Fruit fly (Drosophila melanogaster): ENCODE measurements around the gene CG13310.

The CG13310 gene

DNA sequence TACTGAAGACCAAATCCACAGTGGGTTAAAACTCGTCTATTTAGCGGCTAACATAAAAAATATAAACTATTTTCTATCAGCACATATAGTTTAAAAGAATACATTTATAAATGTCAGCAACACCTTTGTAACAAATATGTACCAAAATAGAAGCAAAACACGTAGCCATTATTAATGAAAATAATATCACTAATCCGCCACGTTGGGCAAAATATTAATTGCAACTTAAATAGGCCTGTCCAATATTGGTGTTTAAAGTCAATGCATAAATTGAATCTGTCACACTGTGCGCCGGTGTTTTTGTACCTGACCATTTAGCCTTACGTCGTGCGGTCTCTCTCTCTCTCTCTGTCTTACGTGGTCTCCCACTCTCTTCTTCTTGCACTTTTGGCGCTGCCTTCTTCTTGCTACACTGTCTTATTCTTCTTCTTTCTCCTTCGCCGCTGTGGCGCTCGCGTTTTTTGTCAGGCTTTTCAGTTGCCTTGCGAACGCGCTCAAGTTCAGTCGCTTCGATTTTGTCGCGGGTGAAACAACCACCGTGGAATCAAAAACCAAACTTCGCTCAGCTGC lies 34.3 kb downstream of the CG13310 start (continued):
- TF ChIP-seq CG3065 (GFP tag; optimal IDR thresholded peaks at IDR 0.05) (peak; percentile 96), mirr (GFP tag; optimal IDR thresholded peaks at IDR 0.05) (peak; percentile 85), CG16815 (GFP tag; optimal IDR thresholded peaks at IDR 0.05) (peak; percentile 99), CG12155 (GFP tag; optimal IDR thresholded peaks at IDR 0.05) (peak; percentile 97)

DNA sequence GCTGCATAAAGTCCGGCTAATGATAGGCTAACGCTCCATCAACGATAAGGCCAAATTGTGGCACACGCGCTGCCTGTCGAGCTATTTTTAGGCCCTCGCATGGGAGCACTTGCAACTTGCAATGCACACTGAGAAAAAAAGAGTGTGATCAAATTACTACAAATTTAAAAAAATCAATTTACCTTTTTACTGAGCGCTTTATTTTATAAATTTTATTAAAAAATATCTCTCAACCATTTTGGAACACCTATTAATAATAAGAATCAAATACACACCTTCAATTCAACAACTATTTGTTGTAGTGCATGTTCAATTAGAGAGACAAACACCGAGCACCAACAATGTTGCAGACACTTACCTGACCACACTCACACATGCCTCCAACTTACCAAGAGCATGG lies 34.8 kb downstream of the CG13310 start:
- TF ChIP-seq CG10366 (GFP tag; IDR thresholded peaks at IDR 0.05) = peak; percentile 54
- TF ChIP-seq CG8944 (GFP tag; optimal IDR thresholded peaks at IDR 0.05) = no peak
- TF ChIP-seq CG2199 (GFP tag; IDR thresholded peaks at IDR 0.05) = no peak
- no peak for TF ChIP-seq Gug (GFP tag; IDR thresholded peaks at IDR 0.05)
- TF ChIP-seq nerfin-1 (tag; optimal IDR thresholded peaks at IDR 0.05) = no peak
- TF ChIP-seq Nf-YA (GFP tag; IDR thresholded peaks at IDR 0.05) = peak; percentile 19; the same call in 1 of the 2 replicates
- no peak for TF ChIP-seq dan (GFP tag; IDR thresholded peaks at IDR 0.05)
- TF ChIP-seq CG13296 (GFP tag; optimal IDR thresholded peaks at IDR 0.05) = no peak
- TF ChIP-seq nerfin-2 (GFP tag; IDR thresholded peaks at IDR 0.05; ENCODE audit: partially characterized antibody) = no peak
- no peak for TF ChIP-seq twi (tag; optimal IDR thresholded peaks at IDR 0.05)
- no peak for TF ChIP-seq CG7987 (GFP tag; optimal IDR thresholded peaks at IDR 0.05)
- TF ChIP-seq Bdp1 (GFP tag; optimal IDR thresholded peaks at IDR 0.05) = no peak
- no peak for TF ChIP-seq CG9727 (GFP tag; optimal IDR thresholded peaks at IDR 0.05)
- TF ChIP-seq Atf6 (GFP tag; IDR thresholded peaks at IDR 0.05) = no peak
- peak; percentile 67 for TF ChIP-seq ap (GFP tag; IDR thresholded peaks at IDR 0.05)
- no peak for TF ChIP-seq mirr (GFP tag; optimal IDR thresholded peaks at IDR 0.05)
- TF ChIP-seq CG13123 (GFP tag; optimal IDR thresholded peaks at IDR 0.05) = no peak
- no peak for TF ChIP-seq pros (GFP tag; optimal IDR thresholded peaks at IDR 0.05)
- TF ChIP-seq CG15269 (tag; optimal IDR thresholded peaks at IDR 0.05) = no peak
- no peak for TF ChIP-seq C15 (GFP tag; IDR thresholded peaks at IDR 0.05)
- TF ChIP-seq CG1647 (GFP tag; optimal IDR thresholded peaks at IDR 0.05) = no peak
- TF ChIP-seq Awh (GFP tag; IDR thresholded peaks at IDR 0.05) = peak; percentile 70
- TF ChIP-seq tup (GFP tag; optimal IDR thresholded peaks at IDR 0.05) = no peak
- no peak for TF ChIP-seq HLHmδ (GFP tag; optimal IDR thresholded peaks at IDR 0.05)
- no peak for TF ChIP-seq al (GFP tag; IDR thresholded peaks at IDR 0.05)
- TF ChIP-seq CG14014 (GFP tag; IDR thresholded peaks at IDR 0.05) = no peak; the same call in 1 of the 2 replicates
- TF ChIP-seq mld (GFP tag; IDR thresholded peaks at IDR 0.05; ENCODE audit: partially characterized antibody) = no peak
- 0 out of 2 replicates have a peak, but pooled peaks have one; percentile 4 for TF ChIP-seq CG32532 (GFP tag; IDR thresholded peaks at IDR 0.05)
- no peak for TF ChIP-seq vfl (GFP tag; optimal IDR thresholded peaks at IDR 0.05)
- no peak for TF ChIP-seq CG3065 (GFP tag; optimal IDR thresholded peaks at IDR 0.05)
- no peak for TF ChIP-seq CG30403 (GFP tag; optimal IDR thresholded peaks at IDR 0.05)
- TF ChIP-seq Fer2 (tag; optimal IDR thresholded peaks at IDR 0.05) = no peak
- no peak for TF ChIP-seq CG1792 (GFP tag; optimal IDR thresholded peaks at IDR 0.05)
- no peak for TF ChIP-seq shn (GFP tag; optimal IDR thresholded peaks at IDR 0.05)
- TF ChIP-seq lab (GFP tag; optimal IDR thresholded peaks at IDR 0.05) = no peak
- TF ChIP-seq CG11085 (GFP tag; IDR thresholded peaks at IDR 0.05) = peak; percentile 11; the same call in 1 of the 2 replicates
- peak; percentile 88 for TF ChIP-seq ci (GFP tag; IDR thresholded peaks at IDR 0.05)
- TF ChIP-seq CG10543 (GFP tag; optimal IDR thresholded peaks at IDR 0.05) = no peak
- no peak for TF ChIP-seq CG12236 (GFP tag; optimal IDR thresholded peaks at IDR 0.05)
- no peak for TF ChIP-seq CG15011 (GFP tag; optimal IDR thresholded peaks at IDR 0.05)
- no peak for TF ChIP-seq h (optimal IDR thresholded peaks at IDR 0.05)
- TF ChIP-seq gfzf (GFP tag; optimal IDR thresholded peaks at IDR 0.05) = no peak
- TF ChIP-seq grau (tag; optimal IDR thresholded peaks at IDR 0.05) = no peak
- no peak for TF ChIP-seq Sin3A (optimal IDR thresholded peaks at IDR 0.05)
- TF ChIP-seq CG7357 (GFP tag; IDR thresholded peaks at IDR 0.05) = no peak
- no peak for TF ChIP-seq pfk (GFP tag; optimal IDR thresholded peaks at IDR 0.05)
- TF ChIP-seq CG9215 (GFP tag; IDR thresholded peaks at IDR 0.05) = no peak
- TF ChIP-seq CG12299 (tag; optimal IDR thresholded peaks at IDR 0.05) = no peak

Measured in whole organism, embryonic.